Worm (Caenorhabditis elegans) whole organism, early embryonic: ENCODE measurements around the gene F13A7.12.

ENCODE experiments used
- B0310.2 ChIP-seq: sonication (generic microtip); optimal IDR thresholded peaks from 2 replicates; lab custom pipeline; 2016; ENCODE audit warnings: mild to moderate bottlenecking, missing genetic modification characterization, missing compliant biosample characterization
- ama-1 ChIP-seq: fragments of 150-350 bp; optimal IDR thresholded peaks from 2 replicates; lab custom pipeline; 2014
- ceh-36 ChIP-seq: sonication (generic microtip); optimal IDR thresholded peaks from 2 replicates; lab custom pipeline; 2016; ENCODE audit warnings: missing genetic modification characterization, inconsistent platforms, missing compliant biosample characterization
- ets-7 ChIP-seq: sonication (generic microtip); optimal IDR thresholded peaks from 2 replicates; lab custom pipeline; 2016; ENCODE audit warnings: missing genotype, missing genetic modification characterization, missing compliant biosample characterization
- flt-1 ChIP-seq: fragments of 200-800 bp; sonication (Bioruptor generic); IDR thresholded peaks from 2 replicates; pipeline ENCODE4 v1.3.6; 2022; ENCODE audit warnings: missing genetic modification characterization, missing compliant biosample characterization
- hmbx-1 ChIP-seq: sonication (generic microtip); optimal IDR thresholded peaks from 2 replicates; lab custom pipeline; 2016; ENCODE audit warnings: mild to moderate bottlenecking, missing genetic modification characterization, missing compliant biosample characterization
- hmg-4 ChIP-seq: fragments of 200-800 bp; sonication (Bioruptor generic); optimal IDR thresholded peaks from 2 replicates; lab custom pipeline; 2018; ENCODE audit warnings: mild to moderate bottlenecking, missing genetic modification characterization, missing compliant biosample characterization
- sea-1 ChIP-seq: fragments of 200-800 bp; sonication (Bioruptor generic); conservative IDR thresholded peaks from 2 replicates; pipeline ENCODE4 v1.3.6; 2022; ENCODE audit warnings: missing genetic modification characterization, missing compliant biosample characterization
- tra-4 ChIP-seq: sonication (generic microtip); optimal IDR thresholded peaks from 2 replicates; lab custom pipeline; 2017; ENCODE audit warnings: missing genetic modification characterization, missing compliant biosample characterization

- TF ChIP-seq flt-1 (GFP tag; lab: Robert Waterston, UW) (no peak), ama-1 (lab: Kevin White, UChicago) (no peak), ets-7 (no peak), hmbx-1 (tag; lab: Kevin White, UChicago) (no peak), B0310.2 (tag; lab: Kevin White, UChicago) (no peak), ceh-36 (no peak), hmg-4 (GFP tag; lab: Kevin White, UChicago) (no peak), tra-4 (tag; lab: Kevin White, UChicago) (no peak), sea-1 (GFP tag; lab: Robert Waterston, UW) (no peak)
Observed at ce11 chrV:16357253-16357652, 38.6 kb upstream of the F13A7.12 start, which contains the start of gene pptr-1.
